Fruit fly (Drosophila melanogaster): ENCODE measurements around the gene Glyp.
A peak's percentile ranks its signal among the peaks of the same experiment; 100 is the strongest.

Gene Glyp

DNA sequence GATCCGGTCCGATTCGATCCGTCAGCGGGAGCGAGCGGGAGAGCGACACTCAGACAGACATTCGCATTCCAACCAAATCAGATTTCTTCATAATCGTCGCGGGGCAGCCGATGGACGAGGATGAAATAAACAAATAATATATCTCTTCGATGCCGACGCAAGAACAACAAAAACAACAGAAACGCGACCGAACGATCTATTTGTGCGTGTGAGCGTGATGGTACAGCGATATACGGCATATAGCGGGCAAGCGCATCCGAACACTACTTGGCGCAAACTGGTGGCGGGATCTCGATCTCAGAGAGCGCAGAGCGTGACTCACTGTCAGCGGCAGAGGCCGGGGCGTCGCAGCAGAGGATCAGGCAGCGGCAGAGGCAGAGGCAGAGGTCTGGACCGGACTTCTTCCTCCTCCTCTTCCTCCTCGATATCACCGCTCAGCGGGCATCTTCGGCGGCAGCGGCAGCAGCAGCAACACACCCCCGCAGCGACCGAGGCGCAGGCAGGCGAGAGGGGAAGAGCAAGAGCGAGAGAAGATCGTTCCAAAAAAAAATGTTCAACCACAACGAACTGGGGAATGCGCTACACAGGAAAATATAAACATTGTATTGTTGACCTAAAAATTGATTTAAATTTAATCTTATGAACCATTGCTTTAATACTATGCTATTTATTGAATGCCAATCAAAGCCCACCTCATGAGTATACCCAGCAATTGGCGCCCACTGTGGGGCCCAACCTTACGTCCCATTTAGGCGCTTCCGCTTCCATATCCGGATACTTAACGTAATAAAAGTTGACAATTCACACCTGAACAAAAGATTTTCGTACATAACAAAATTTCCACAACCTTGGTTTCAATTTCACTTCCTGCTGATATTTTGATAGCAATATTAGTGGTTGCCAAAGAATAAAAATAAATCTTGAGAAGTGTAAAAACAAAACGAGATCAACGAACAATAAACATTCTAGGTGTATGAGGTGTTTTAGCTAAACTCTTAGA is 30.9 kb downstream of the Glyp start (continued):
- TF ChIP-seq CG11294 (GFP tag; IDR thresholded peaks at IDR 0.05) (no peak), CG3032 (tag; optimal IDR thresholded peaks at IDR 0.05) (peak; percentile 44), Met (GFP tag; optimal IDR thresholded peaks at IDR 0.05) (peak; percentile 84), dsx (GFP tag; optimal IDR thresholded peaks at IDR 0.05; ENCODE audit: poor library complexity, severe bottlenecking) (peak; percentile 50), CG3919 (GFP tag; optimal IDR thresholded peaks at IDR 0.05) (peak; percentile 53), CG31627 (GFP tag; optimal IDR thresholded peaks at IDR 0.05) (peak; percentile 69), svp (GFP tag) (peak; percentile 94), CG10669 (GFP tag; optimal IDR thresholded peaks at IDR 0.05) (peak; percentile 53), CG6276 (GFP tag; optimal IDR thresholded peaks at IDR 0.05) (peak; percentile 17), topi (GFP tag; optimal IDR thresholded peaks at IDR 0.05) (peak; percentile 81), fd59A (GFP tag; optimal IDR thresholded peaks at IDR 0.05) (peak; percentile 59), Ets96B (tag; optimal IDR thresholded peaks at IDR 0.05) (peak; percentile 40), CG16779 (tag; optimal IDR thresholded peaks at IDR 0.05) (no peak), CG7368 (GFP tag; optimal IDR thresholded peaks at IDR 0.05) (peak; percentile 32), salr (GFP tag; optimal IDR thresholded peaks at IDR 0.05) (peak; percentile 31 to 78), CG6792 (GFP tag; optimal IDR thresholded peaks at IDR 0.05) (peak; percentile 61), Ets21C (GFP tag; optimal IDR thresholded peaks at IDR 0.05) (peak; percentile 31), OdsH (GFP tag; optimal IDR thresholded peaks at IDR 0.05) (peak; percentile 53), cyc (GFP tag; optimal IDR thresholded peaks at IDR 0.05) (peak; percentile 78), CG6854 (GFP tag; optimal IDR thresholded peaks at IDR 0.05) (peak; percentile 78), CG10631 (GFP tag; optimal IDR thresholded peaks at IDR 0.05) (peak; percentile 74), dac (GFP tag; optimal IDR thresholded peaks at IDR 0.05) (no peak), Eip75B (GFP tag; optimal IDR thresholded peaks at IDR 0.05) (peak; percentile 63), fkh (GFP tag; optimal IDR thresholded peaks at IDR 0.05) (no peak), CG8319 (GFP tag; optimal IDR thresholded peaks at IDR 0.05) (peak; percentile 24), Hr39 (GFP tag; optimal IDR thresholded peaks at IDR 0.05) (peak; percentile 73), spab (GFP tag; optimal IDR thresholded peaks at IDR 0.05) (peak; percentile 66), Eip93F (GFP tag; optimal IDR thresholded peaks at IDR 0.05) (no peak), Hr4 (GFP tag; optimal IDR thresholded peaks at IDR 0.05) (peak; percentile 63), CG9139 (GFP tag; optimal IDR thresholded peaks at IDR 0.05) (peak; percentile 8), achi (GFP tag; optimal IDR thresholded peaks at IDR 0.05) (peak; percentile 40), Gug (GFP tag; IDR thresholded peaks at IDR 0.05) (peak; percentile 46), lz (GFP tag; optimal IDR thresholded peaks at IDR 0.05) (peak; percentile 76), vri (GFP tag; optimal IDR thresholded peaks at IDR 0.05) (peak; percentile 9)

DNA sequence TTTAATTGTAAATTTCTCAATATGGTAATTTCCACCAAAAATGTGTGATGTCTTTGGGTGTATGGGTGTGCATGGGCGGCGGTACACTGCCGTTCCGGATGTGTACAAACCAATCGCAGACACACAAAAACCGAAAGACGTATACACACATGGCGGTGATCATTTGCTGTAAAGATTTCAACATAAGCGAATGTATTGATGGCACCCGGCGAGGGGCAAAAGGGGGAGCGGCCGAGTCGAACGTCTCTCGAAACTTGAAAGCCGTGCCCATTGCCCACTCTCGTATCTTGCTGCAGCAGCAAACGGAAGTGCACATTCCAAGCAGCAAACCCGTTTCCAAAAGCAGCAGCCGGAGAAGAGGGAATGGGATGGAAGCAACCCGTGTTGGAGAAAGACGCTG is 31.7 kb downstream of the Glyp start:
- TF ChIP-seq Ets21C (GFP tag; optimal IDR thresholded peaks at IDR 0.05) (no peak), CG3919 (GFP tag; optimal IDR thresholded peaks at IDR 0.05) (no peak), Lpt (GFP tag; optimal IDR thresholded peaks at IDR 0.05) (peak; percentile 70), CG8119 (GFP tag; IDR thresholded peaks at IDR 0.05) (no peak), CG11762 (GFP tag; optimal IDR thresholded peaks at IDR 0.05; ENCODE audit: insufficient read depth) (no peak), CG11902 (GFP tag; optimal IDR thresholded peaks at IDR 0.05) (no peak), Ets96B (tag; optimal IDR thresholded peaks at IDR 0.05) (no peak), CG10631 (GFP tag; optimal IDR thresholded peaks at IDR 0.05) (no peak), CG6854 (GFP tag; optimal IDR thresholded peaks at IDR 0.05) (peak; percentile 69), eg (GFP tag; IDR thresholded peaks at IDR 0.05) (peak; percentile 27; the same call in 1 of the 3 replicates), acj6 (GFP tag; optimal IDR thresholded peaks at IDR 0.05) (no peak), dac (GFP tag; optimal IDR thresholded peaks at IDR 0.05) (no peak), CG6276 (GFP tag; optimal IDR thresholded peaks at IDR 0.05) (no peak)
